Worm (Caenorhabditis elegans) whole organism, early embryonic: ENCODE data around the gene C33F10.8.
"Not testable (repeated sequence)": the region's sequence is repeated elsewhere in the genome, so short reads cannot be mapped to it uniquely, and the experiment has no call there.

Experiments
- B0310.2 ChIP-seq: sonication (generic microtip); optimal IDR thresholded peaks from 2 replicates; lab custom pipeline; 2016; ENCODE audit warnings: mild to moderate bottlenecking, missing genetic modification characterization, missing compliant biosample characterization
- F13C5.2 ChIP-seq: sonication (generic microtip); optimal IDR thresholded peaks from 2 replicates; lab custom pipeline; 2017; ENCODE audit warnings: mild to moderate bottlenecking, missing genetic modification characterization, inconsistent platforms, missing compliant biosample characterization
- aly-1 ChIP-seq: sonication (generic microtip); optimal IDR thresholded peaks from 2 replicates; lab custom pipeline; 2016; ENCODE audit warnings: missing genetic modification characterization, missing compliant biosample characterization
- ama-1 ChIP-seq: fragments of 150-350 bp; optimal IDR thresholded peaks from 2 replicates; lab custom pipeline; 2014
- ceh-13 ChIP-seq: fragments of 200-800 bp; sonication (Bioruptor generic); optimal IDR thresholded peaks from 2 replicates; lab custom pipeline; 2018; ENCODE audit warnings: mild to moderate bottlenecking, missing genetic modification characterization, missing compliant biosample characterization
- ceh-36 ChIP-seq: sonication (generic microtip); optimal IDR thresholded peaks from 2 replicates; lab custom pipeline; 2016; ENCODE audit warnings: missing genetic modification characterization, inconsistent platforms, missing compliant biosample characterization
- ets-7 ChIP-seq: sonication (generic microtip); optimal IDR thresholded peaks from 2 replicates; lab custom pipeline; 2016; ENCODE audit warnings: missing genotype, missing genetic modification characterization, missing compliant biosample characterization
- flt-1 ChIP-seq: fragments of 200-800 bp; sonication (Bioruptor generic); IDR thresholded peaks from 2 replicates; pipeline ENCODE4 v1.3.6; 2022; ENCODE audit warnings: missing genetic modification characterization, missing compliant biosample characterization
- hmbx-1 ChIP-seq: sonication (generic microtip); optimal IDR thresholded peaks from 2 replicates; lab custom pipeline; 2016; ENCODE audit warnings: mild to moderate bottlenecking, missing genetic modification characterization, missing compliant biosample characterization
- hmg-4 ChIP-seq: fragments of 200-800 bp; sonication (Bioruptor generic); optimal IDR thresholded peaks from 2 replicates; lab custom pipeline; 2018; ENCODE audit warnings: mild to moderate bottlenecking, missing genetic modification characterization, missing compliant biosample characterization
- hnd-1 ChIP-seq: sonication (generic microtip); optimal IDR thresholded peaks from 2 replicates; lab custom pipeline; 2016; ENCODE audit warnings: missing genetic modification characterization, missing compliant biosample characterization
- pes-1 ChIP-seq: fragments of 200-800 bp; sonication (Bioruptor generic); IDR thresholded peaks from 2 replicates; pipeline ENCODE4 v1.3.6; 2022; ENCODE audit warnings: missing genetic modification reagents, missing genetic modification characterization, missing compliant biosample characterization
- scrt-1 ChIP-seq: fragments of 200-800 bp; sonication (Bioruptor generic); IDR thresholded peaks from 2 replicates; pipeline ENCODE4 v1.3.6; 2022; ENCODE audit warnings: missing genetic modification characterization, missing compliant biosample characterization
- sea-1 ChIP-seq: fragments of 200-800 bp; sonication (Bioruptor generic); conservative IDR thresholded peaks from 2 replicates; pipeline ENCODE4 v1.3.6; 2022; ENCODE audit warnings: missing genetic modification characterization, missing compliant biosample characterization
- tbx-11 ChIP-seq: fragments of 200-800 bp; sonication (Bioruptor generic); IDR thresholded peaks from 2 replicates; pipeline ENCODE4 v1.3.6; 2022; ENCODE audit warnings: missing genetic modification characterization, missing compliant biosample characterization
- tbx-37 ChIP-seq: fragments of 200-800 bp; sonication (Bioruptor generic); conservative IDR thresholded peaks from 2 replicates; pipeline ENCODE4 v1.3.6; 2022; ENCODE audit warnings: missing genetic modification reagents, missing genetic modification characterization, missing compliant biosample characterization
- tra-4 ChIP-seq: sonication (generic microtip); optimal IDR thresholded peaks from 2 replicates; lab custom pipeline; 2017; ENCODE audit warnings: missing genetic modification characterization, missing compliant biosample characterization

Gene C33F10.8

ce11 chrII:4825133-4825532 lies at the start of gene C33F10.8, which contains the start of gene msp-40:
Gene C33F10.8 (minus strand): TSS chrII:4825233.
Gene msp-40 (plus strand): TSS chrII:4825414.
- not testable (repeated sequence) for TF ChIP-seq hmbx-1, tra-4, hnd-1 (tag; lab: Kevin White, UChicago)

DNA sequence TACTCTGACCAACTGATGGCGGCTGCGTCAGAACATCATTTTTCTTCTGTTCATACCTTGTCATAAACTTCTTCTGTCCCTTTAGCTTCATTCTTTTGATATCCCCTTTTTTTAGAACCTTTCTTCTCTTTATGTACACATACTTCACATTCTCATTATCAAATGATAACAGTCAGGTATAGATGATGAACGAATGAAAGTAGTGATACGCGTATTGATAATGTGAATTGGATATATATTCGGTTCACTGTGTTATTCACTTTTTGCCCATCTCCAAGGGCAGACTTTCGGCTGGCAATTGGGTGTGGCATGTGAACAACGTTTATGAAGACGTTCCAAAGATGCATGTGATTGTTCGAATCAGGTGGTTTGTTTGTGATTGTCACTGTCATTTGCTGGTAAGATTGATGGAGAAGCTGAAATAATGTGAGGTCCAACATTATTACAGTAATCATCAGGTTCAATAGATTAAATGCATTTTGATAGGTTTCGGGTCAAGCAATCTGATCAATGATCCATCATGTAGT lies 49.4 kb upstream of the C33F10.8 start, which contains the start of gene F11G11.15:
Gene F11G11.15 (plus strand): TSS at position 511 of the 527 bp plus-strand sequence.
- TF ChIP-seq ceh-36 (tag; lab: Kevin White, UChicago) (no peak), F13C5.2 (tag; lab: Kevin White, UChicago) (no peak), pes-1 (GFP tag; lab: Robert Waterston, UW) (no peak), sea-1 (GFP tag; lab: Robert Waterston, UW) (no peak), hnd-1 (tag; lab: Kevin White, UChicago) (no peak), flt-1 (no peak), tbx-11 (GFP tag; lab: Robert Waterston, UW) (no peak), hmbx-1 (tag; lab: Kevin White, UChicago) (no peak), ceh-13 (GFP tag; lab: Kevin White, UChicago) (no peak), ama-1 (no peak), aly-1 (tag; lab: Kevin White, UChicago) (no peak), B0310.2 (no peak), tra-4 (tag; lab: Kevin White, UChicago) (no peak), tbx-37 (no peak)

ce11 chrII:4873029-4873428 lies 48.0 kb upstream of the C33F10.8 start, which contains the start of gene col-73:
Gene col-73 (minus strand): TSS chrII:4873129.
- TF ChIP-seq tra-4 (tag; lab: Kevin White, UChicago) (no peak), scrt-1 (no peak), ama-1 (no peak), F13C5.2 (tag; lab: Kevin White, UChicago) (no peak), tbx-11 (GFP tag; lab: Robert Waterston, UW) (no peak), ceh-13 (GFP tag; lab: Kevin White, UChicago) (no peak), ets-7 (no peak), ceh-36 (tag; lab: Kevin White, UChicago) (no peak), sea-1 (GFP tag; lab: Robert Waterston, UW) (no peak), B0310.2 (no peak), flt-1 (no peak), pes-1 (GFP tag; lab: Robert Waterston, UW) (no peak), hmg-4 (GFP tag; lab: Kevin White, UChicago) (no peak), tbx-37 (no peak), aly-1 (tag; lab: Kevin White, UChicago) (no peak), hmbx-1 (tag; lab: Kevin White, UChicago) (no peak)

DNA sequence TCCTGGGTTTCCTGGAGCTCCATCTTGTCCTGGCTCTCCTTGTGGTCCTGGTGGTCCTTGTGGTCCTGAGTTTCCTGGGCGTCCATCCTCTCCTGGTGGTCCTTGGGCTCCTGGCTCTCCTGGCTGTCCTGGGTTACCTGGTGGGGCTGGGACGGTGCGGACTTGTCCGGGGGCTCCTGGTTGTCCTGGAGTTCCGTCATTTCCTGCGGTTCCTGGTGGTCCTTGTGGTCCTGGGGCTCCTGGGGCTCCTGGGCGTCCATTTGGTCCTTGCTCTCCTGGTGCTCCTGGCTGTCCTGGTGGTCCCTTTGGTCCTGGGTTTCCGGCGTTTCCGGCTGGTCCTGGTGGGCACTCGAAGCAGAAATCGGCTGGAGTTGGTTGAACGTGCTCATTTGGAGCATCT lies 47.3 kb upstream of the C33F10.8 start:
- TF ChIP-seq sea-1 (GFP tag; lab: Robert Waterston, UW): 0 out of 2 replicates have a peak, but pooled peaks have one; percentile 24

- no peak for TF ChIP-seq ama-1
- no peak for TF ChIP-seq tbx-11 (GFP tag; lab: Robert Waterston, UW)
- TF ChIP-seq sea-1 (GFP tag; lab: Robert Waterston, UW): no peak
- no peak for TF ChIP-seq ets-7
- no peak for TF ChIP-seq hnd-1 (tag; lab: Kevin White, UChicago)
- TF ChIP-seq hmg-4 (GFP tag; lab: Kevin White, UChicago): no peak
- no peak for TF ChIP-seq flt-1
- TF ChIP-seq ceh-36 (tag; lab: Kevin White, UChicago): no peak
- no peak for TF ChIP-seq pes-1 (GFP tag; lab: Robert Waterston, UW)
- TF ChIP-seq scrt-1: no peak
Measured at ce11 chrII:4871834-4872233, 46.8 kb upstream of the C33F10.8 start.

ce11 chrII:4870691-4871090 lies 45.7 kb upstream of the C33F10.8 start, which contains the start of gene col-20:
Gene col-20 (minus strand): TSS chrII:4870791.
- TF ChIP-seq ets-7: no peak

DNA sequence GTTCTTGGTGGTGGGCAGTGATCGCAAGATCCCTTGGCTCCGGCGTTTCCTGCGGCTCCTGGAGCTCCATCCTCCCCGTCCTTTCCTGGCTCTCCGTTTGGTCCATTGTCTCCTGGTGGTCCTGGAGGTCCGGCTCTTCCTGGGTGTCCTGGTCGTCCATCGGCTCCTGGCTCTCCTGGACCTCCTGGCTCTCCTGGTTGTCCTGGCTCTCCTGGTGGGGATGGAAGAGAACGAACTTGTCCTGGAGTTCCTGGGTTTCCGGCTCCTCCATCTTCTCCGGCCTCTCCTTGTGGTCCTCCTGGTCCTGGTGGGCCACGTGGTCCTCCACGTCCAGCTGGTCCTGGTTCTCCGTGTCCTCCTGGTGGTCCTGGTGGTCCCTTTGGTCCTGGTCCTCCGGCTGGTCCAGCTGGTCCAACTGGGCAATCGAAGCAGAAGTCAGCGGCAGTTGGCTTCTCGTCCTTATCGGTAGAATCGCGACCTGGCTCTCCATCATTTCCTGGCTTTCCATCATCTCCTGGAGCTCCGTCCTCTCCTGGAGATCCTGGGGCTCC lies 44.8 kb upstream of the C33F10.8 start:
- TF ChIP-seq hmg-4 (GFP tag; lab: Kevin White, UChicago): no peak
- no peak for TF ChIP-seq ama-1
- TF ChIP-seq ceh-13 (GFP tag; lab: Kevin White, UChicago): no peak
- 0 out of 2 replicates have a peak, but pooled peaks have one; percentile 39 for TF ChIP-seq tbx-11 (GFP tag; lab: Robert Waterston, UW)

DNA sequence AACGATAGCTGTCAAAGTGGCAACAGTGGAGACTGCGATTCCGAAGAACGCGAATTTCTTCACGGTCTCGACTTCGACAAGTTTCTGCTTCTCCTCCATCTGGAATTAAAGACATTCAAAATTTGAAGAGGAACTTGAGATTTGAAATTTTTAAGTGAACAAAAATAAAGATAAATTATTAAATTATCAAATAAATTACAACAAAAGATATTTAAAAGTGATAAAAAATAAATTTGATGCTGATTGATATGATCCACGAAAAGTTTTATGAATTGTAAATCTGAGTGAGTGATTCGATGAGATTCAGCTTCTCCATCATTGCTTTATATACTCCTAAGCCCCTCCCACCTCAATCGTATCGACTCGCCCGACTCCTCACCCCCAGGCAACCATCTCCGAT lies 42.4 kb upstream of the C33F10.8 start, which contains the start of gene col-17:
Gene col-17 (minus strand): TSS at position 101 of the 400 bp plus-strand sequence.
- TF ChIP-seq tbx-37 (no peak), flt-1 (no peak), hmg-4 (GFP tag; lab: Kevin White, UChicago) (no peak), ceh-36 (tag; lab: Kevin White, UChicago) (no peak), ets-7 (no peak)

- TF ChIP-seq scrt-1: 0 out of 2 replicates have a peak, but pooled peaks have one; percentile 58
- 0 out of 2 replicates have a peak, but pooled peaks have one; percentile 15 for TF ChIP-seq pes-1 (GFP tag; lab: Robert Waterston, UW)
Measured at ce11 chrII:4866819-4867218, 41.8 kb upstream of the C33F10.8 start.
